Worm (Caenorhabditis elegans) whole organism, midembryonic: ENCODE measurements around the gene R11.4.

Source experiments
- flt-1 ChIP-seq: fragments of 200-800 bp; sonication (Bioruptor generic); IDR thresholded peaks from 2 replicates; pipeline ENCODE4 v1.3.6; 2022; ENCODE audit warnings: missing genetic modification characterization, missing compliant biosample characterization
- ref-1 ChIP-seq: fragments of 200-800 bp; sonication (Bioruptor generic); conservative IDR thresholded peaks from 2 replicates; pipeline ENCODE4 v1.3.6; 2022; ENCODE audit warnings: missing genetic modification reagents, missing genetic modification characterization, missing compliant biosample characterization
- tab-1 ChIP-seq: fragments of 200-800 bp; sonication (Bioruptor generic); IDR thresholded peaks from 2 replicates; pipeline ENCODE4 v1.3.6; 2022; ENCODE audit warnings: missing genetic modification characterization, missing compliant biosample characterization

DNA sequence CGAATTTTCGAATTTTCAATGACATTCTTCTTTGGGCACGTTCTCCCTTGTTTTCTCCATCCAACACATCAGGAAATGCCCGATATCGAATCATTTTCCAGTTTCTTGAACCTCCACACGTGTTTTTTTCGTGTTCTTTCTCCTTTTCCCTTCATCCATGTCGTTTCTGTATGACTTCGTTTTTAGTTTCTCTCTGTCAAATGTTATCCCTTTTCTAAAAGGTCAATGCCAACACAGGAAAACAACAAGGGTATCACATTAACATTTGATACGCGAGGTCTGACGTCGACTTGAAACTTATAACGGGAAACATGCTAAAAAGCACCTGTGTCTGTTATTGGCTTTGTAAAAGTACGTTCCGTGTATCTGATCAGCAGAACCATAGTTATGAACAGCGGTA, 37.6 kb downstream of the R11.4 start:
- TF ChIP-seq ref-1 (GFP tag; lab: Robert Waterston, UW) (no peak), flt-1 (GFP tag; lab: Robert Waterston, UW) (no peak), tab-1 (no peak)
